Fruit fly (Drosophila melanogaster) whole organism, prepupa: ENCODE results near the gene Hf.

ENCODE experiments used
- CG10631 ChIP-seq: fragments of 200-800 bp; sonication (Bioruptor generic); optimal IDR thresholded peaks from 2 replicates; lab custom pipeline; 2016; ENCODE audit warnings: missing biosample characterization, missing genetic modification characterization
- CG10669 ChIP-seq: fragments of 200-800 bp; sonication (Bioruptor generic); optimal IDR thresholded peaks from 3 replicates; lab custom pipeline; 2018; ENCODE audit warnings: missing biosample characterization, mild to moderate bottlenecking, missing genetic modification characterization, moderate library complexity
- CG11294 ChIP-seq: fragments of 200-800 bp; sonication (Bioruptor generic); IDR thresholded peaks from 2 replicates; pipeline ENCODE4 v1.3.6; 2022; ENCODE audit warnings: missing biosample characterization, missing genetic modification characterization
- CG11762 ChIP-seq: fragments of 200-800 bp; sonication (Bioruptor generic); optimal IDR thresholded peaks from 3 replicates; lab custom pipeline; 2016; ENCODE audit warnings: missing biosample characterization, missing genetic modification characterization; ENCODE audit not compliant: insufficient read depth
- CG11902 ChIP-seq: fragments of 200-800 bp; sonication (Bioruptor generic); optimal IDR thresholded peaks from 3 replicates; lab custom pipeline; 2016; ENCODE audit warnings: missing biosample characterization, missing genetic modification characterization
- CG15336 ChIP-seq: fragments of 200-800 bp; sonication (Bioruptor generic); IDR thresholded peaks from 2 replicates; pipeline ENCODE4 v1.3.6; 2022; ENCODE audit warnings: missing biosample characterization, missing genetic modification characterization
- CG16779 ChIP-seq: fragments of 200-800 bp; sonication (Bioruptor generic); optimal IDR thresholded peaks from 3 replicates; lab custom pipeline; 2017; ENCODE audit warnings: missing biosample characterization, mild to moderate bottlenecking, missing genetic modification characterization
- CG3032 ChIP-seq: fragments of 200-800 bp; optimal IDR thresholded peaks from 2 replicates; lab custom pipeline; 2019; ENCODE audit warnings: missing biosample characterization, mild to moderate bottlenecking, missing genetic modification characterization, moderate library complexity
- CG32006 ChIP-seq: fragments of 200-800 bp; sonication (Bioruptor generic); optimal IDR thresholded peaks from 3 replicates; lab custom pipeline; 2017; ENCODE audit warnings: missing biosample characterization, mild to moderate bottlenecking, missing genetic modification characterization
- CG34406 ChIP-seq: fragments of 200-800 bp; sonication (Bioruptor generic); optimal IDR thresholded peaks from 3 replicates; lab custom pipeline; 2016; ENCODE audit warnings: missing biosample characterization, missing genetic modification characterization
- CG3919 ChIP-seq: fragments of 200-800 bp; sonication (Bioruptor generic); optimal IDR thresholded peaks from 3 replicates; lab custom pipeline; 2016; ENCODE audit warnings: missing biosample characterization, missing genetic modification characterization
- CG4318 ChIP-seq: fragments of 200-800 bp; sonication (Bioruptor generic); optimal IDR thresholded peaks from 3 replicates; lab custom pipeline; 2017; ENCODE audit warnings: missing biosample characterization, mild to moderate bottlenecking, missing genetic modification characterization
- CG6163 ChIP-seq: fragments of 200-800 bp; sonication (Bioruptor generic); IDR thresholded peaks from 3 replicates; pipeline ENCODE4 v1.3.6; 2022; ENCODE audit warnings: missing biosample characterization, missing genetic modification characterization
- CG6276 ChIP-seq: fragments of 200-800 bp; sonication (Bioruptor generic); optimal IDR thresholded peaks from 2 replicates; lab custom pipeline; 2017; ENCODE audit warnings: missing biosample characterization, mild to moderate bottlenecking, missing genetic modification characterization
- CG6808 ChIP-seq: fragments of 200-800 bp; sonication (Bioruptor generic); optimal IDR thresholded peaks from 3 replicates; lab custom pipeline; 2017; ENCODE audit warnings: missing biosample characterization, missing genetic modification characterization, mild to moderate bottlenecking, moderate library complexity, missing genetic modification reagents
- CG6854 ChIP-seq: fragments of 200-800 bp; sonication (Bioruptor generic); optimal IDR thresholded peaks from 2 replicates; lab custom pipeline; 2017; ENCODE audit warnings: missing biosample characterization, mild to moderate bottlenecking, missing genetic modification characterization
- CG7368 ChIP-seq: fragments of 200-800 bp; sonication (Bioruptor generic); optimal IDR thresholded peaks from 3 replicates; lab custom pipeline; 2016; ENCODE audit warnings: missing biosample characterization, missing genetic modification characterization
- CG8119 ChIP-seq: fragments of 200-800 bp; sonication (Bioruptor generic); IDR thresholded peaks from 3 replicates; pipeline ENCODE4 v1.3.6; 2022; ENCODE audit warnings: missing biosample characterization, missing genetic modification characterization
- CG8319 ChIP-seq: fragments of 200-800 bp; sonication (Bioruptor generic); optimal IDR thresholded peaks from 3 replicates; lab custom pipeline; 2016; ENCODE audit warnings: missing biosample characterization, missing genetic modification characterization
- CG9139 ChIP-seq: fragments of 200-800 bp; sonication (Bioruptor generic); optimal IDR thresholded peaks from 3 replicates; lab custom pipeline; 2017; ENCODE audit warnings: missing biosample characterization, mild to moderate bottlenecking, missing genetic modification characterization
- Eip75B ChIP-seq: fragments of 200-800 bp; sonication (Bioruptor generic); optimal IDR thresholded peaks from 3 replicates; lab custom pipeline; 2016; ENCODE audit warnings: missing biosample characterization, missing genetic modification characterization
- Eip78C ChIP-seq: fragments of 200-800 bp; sonication (Bioruptor generic); peaks from one replicate; lab custom pipeline; 2016; ENCODE audit warnings: missing biosample characterization, missing genetic modification characterization
- Eip93F ChIP-seq: fragments of 200-800 bp; sonication (Bioruptor generic); optimal IDR thresholded peaks from 2 replicates; lab custom pipeline; 2016; ENCODE audit warnings: missing biosample characterization, mild to moderate bottlenecking, missing genetic modification characterization
- Ets21C ChIP-seq: fragments of 200-800 bp; sonication (Bioruptor generic); optimal IDR thresholded peaks from 3 replicates; lab custom pipeline; 2016; ENCODE audit warnings: missing biosample characterization, missing genetic modification characterization
- Ets96B ChIP-seq: fragments of 200-800 bp; optimal IDR thresholded peaks from 2 replicates; lab custom pipeline; 2019; ENCODE audit warnings: missing biosample characterization, mild to moderate bottlenecking, missing genetic modification characterization, moderate library complexity
- Gug ChIP-seq: fragments of 200-800 bp; sonication (Bioruptor generic); IDR thresholded peaks from 2 replicates; pipeline ENCODE4 v1.3.6; 2022; ENCODE audit warnings: missing biosample characterization, missing genetic modification characterization
- Hr38 ChIP-seq: sonication (Bioruptor generic); optimal IDR thresholded peaks from 2 replicates; lab custom pipeline; 2016; ENCODE audit warnings: missing biosample characterization, missing genetic modification characterization
- Hr39 ChIP-seq: fragments of 200-800 bp; sonication (Bioruptor generic); optimal IDR thresholded peaks from 2 replicates; lab custom pipeline; 2016; ENCODE audit warnings: missing biosample characterization, missing genetic modification characterization
- Lpt ChIP-seq: fragments of 200-800 bp; sonication (Bioruptor generic); optimal IDR thresholded peaks from 3 replicates; lab custom pipeline; 2016; ENCODE audit warnings: missing biosample characterization, missing genetic modification characterization
- Met ChIP-seq: fragments of 200-800 bp; sonication (Bioruptor generic); optimal IDR thresholded peaks from 3 replicates; lab custom pipeline; 2016; ENCODE audit warnings: missing biosample characterization, missing genetic modification characterization
- OdsH ChIP-seq: fragments of 200-800 bp; sonication (Bioruptor generic); optimal IDR thresholded peaks from 3 replicates; lab custom pipeline; 2016; ENCODE audit warnings: missing biosample characterization, missing genetic modification characterization
- Smox ChIP-seq: fragments of 200-800 bp; sonication (Bioruptor generic); optimal IDR thresholded peaks from 3 replicates; lab custom pipeline; 2016; ENCODE audit warnings: missing biosample characterization, missing genetic modification characterization
- Sox102F ChIP-seq: fragments of 200-800 bp; sonication (Bioruptor generic); optimal IDR thresholded peaks from 2 replicates; lab custom pipeline; 2016; ENCODE audit warnings: missing biosample characterization, mild to moderate bottlenecking, missing genetic modification characterization
- Sox14 ChIP-seq: fragments of 200-800 bp; sonication (Bioruptor generic); optimal IDR thresholded peaks from 3 replicates; lab custom pipeline; 2016; ENCODE audit warnings: missing biosample characterization, missing genetic modification characterization
- Sox15 ChIP-seq: fragments of 200-800 bp; sonication (Bioruptor generic); optimal IDR thresholded peaks from 3 replicates; lab custom pipeline; 2016; ENCODE audit warnings: missing biosample characterization, missing genetic modification characterization
- achi ChIP-seq: fragments of 200-800 bp; sonication (Bioruptor generic); optimal IDR thresholded peaks from 3 replicates; lab custom pipeline; 2016; ENCODE audit warnings: missing biosample characterization, missing genetic modification characterization
- acj6 ChIP-seq: fragments of 200-800 bp; sonication (Bioruptor generic); optimal IDR thresholded peaks from 3 replicates; lab custom pipeline; 2016; ENCODE audit warnings: missing biosample characterization, missing genetic modification characterization
- cyc ChIP-seq: fragments of 200-800 bp; sonication (Bioruptor generic); optimal IDR thresholded peaks from 3 replicates; lab custom pipeline; 2016; ENCODE audit warnings: missing biosample characterization, missing genetic modification characterization
- dac ChIP-seq: fragments of 200-800 bp; sonication (Bioruptor generic); optimal IDR thresholded peaks from 2 replicates; lab custom pipeline; 2017; ENCODE audit warnings: missing biosample characterization, mild to moderate bottlenecking, missing genetic modification characterization
- dsx ChIP-seq: fragments of 200-800 bp; optimal IDR thresholded peaks from 3 replicates; lab custom pipeline; 2019; ENCODE audit warnings: missing biosample characterization, mild to moderate bottlenecking, missing genetic modification characterization, moderate library complexity; ENCODE audit not compliant: poor library complexity, severe bottlenecking
- esn ChIP-seq: fragments of 200-800 bp; sonication (Bioruptor generic); optimal IDR thresholded peaks from 2 replicates; lab custom pipeline; 2016; ENCODE audit warnings: missing biosample characterization, mild to moderate bottlenecking, missing genetic modification characterization, moderate library complexity
- fd59A ChIP-seq: fragments of 200-800 bp; sonication (Bioruptor generic); optimal IDR thresholded peaks from 2 replicates; lab custom pipeline; 2017; ENCODE audit warnings: missing biosample characterization, mild to moderate bottlenecking, missing genetic modification characterization, missing genetic modification reagents
- fkh ChIP-seq: fragments of 200-800 bp; sonication (Bioruptor generic); optimal IDR thresholded peaks from 3 replicates; lab custom pipeline; 2017; ENCODE audit warnings: missing biosample characterization, mild to moderate bottlenecking, missing genetic modification characterization, moderate library complexity
- pdm3 ChIP-seq: fragments of 200-800 bp; sonication (Bioruptor generic); optimal IDR thresholded peaks from 3 replicates; lab custom pipeline; 2016; ENCODE audit warnings: missing biosample characterization, missing genetic modification characterization
- salr ChIP-seq, 2 experiments: fragments of 200-800 bp; sonication (Bioruptor generic); optimal IDR thresholded peaks; 3 replicates each; lab custom pipeline; 2016 to 2018; ENCODE audit warnings: missing biosample characterization in 2 of 2, missing genetic modification characterization in 2 of 2, mild to moderate bottlenecking in 1 of 2
- spab ChIP-seq: fragments of 200-800 bp; sonication (Bioruptor generic); optimal IDR thresholded peaks from 2 replicates; lab custom pipeline; 2017; ENCODE audit warnings: missing biosample characterization, mild to moderate bottlenecking, missing genetic modification characterization, missing genetic modification reagents
- svp ChIP-seq: fragments of 200-800 bp; sonication (Bioruptor generic); peaks from one replicate; lab custom pipeline; 2016; ENCODE audit warnings: missing biosample characterization, missing genetic modification characterization
- vri ChIP-seq: fragments of 200-800 bp; sonication (Bioruptor generic); optimal IDR thresholded peaks from 3 replicates; lab custom pipeline; 2016; ENCODE audit warnings: missing biosample characterization, mild to moderate bottlenecking, missing genetic modification characterization

The Hf gene

dm6 chr2L:19943112-19943511, 24.4 kb downstream of the Hf start:
- TF ChIP-seq achi (GFP tag; lab: Kevin White, UChicago): no peak
- no peak for TF ChIP-seq Ets21C (GFP tag; lab: Kevin White, UChicago)
- TF ChIP-seq svp (GFP tag; lab: Kevin White, UChicago): peak; percentile 40
- TF ChIP-seq, all 60 proteins: peak for 1

DNA sequence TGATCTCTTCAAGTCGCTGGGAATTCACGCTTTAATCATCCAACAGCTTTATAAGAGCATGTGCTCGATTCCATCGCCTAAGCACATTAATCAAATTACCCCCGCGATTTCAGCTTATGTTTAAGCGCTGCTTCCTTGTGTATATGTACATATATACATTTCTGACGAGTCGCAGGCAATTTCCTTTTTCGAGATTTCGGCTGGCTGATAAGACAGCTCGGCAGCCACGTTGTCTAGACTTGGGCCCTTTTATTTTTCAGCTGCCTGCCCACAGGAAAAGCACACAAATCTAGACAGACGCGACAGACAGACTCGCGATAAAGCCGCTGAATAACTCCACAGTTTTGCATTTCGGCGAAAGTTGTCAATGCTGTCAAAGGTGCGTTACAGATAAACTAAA, 25.0 kb downstream of the Hf start:
- no peak for TF ChIP-seq fkh (GFP tag; lab: Kevin White, UChicago)
- no peak for TF ChIP-seq vri (GFP tag; lab: Kevin White, UChicago)
- no peak for TF ChIP-seq esn (GFP tag; lab: Kevin White, UChicago)
- TF ChIP-seq svp (GFP tag; lab: Kevin White, UChicago): peak; percentile 47
- TF ChIP-seq, all 60 proteins: peak for 1

dm6 chr2L:19941352-19941851, 26.1 kb downstream of the Hf start:
- TF ChIP-seq CG32006 (GFP tag; lab: Kevin White, UChicago): peak; percentile 84
- TF ChIP-seq fd59A (GFP tag; lab: Kevin White, UChicago): peak; percentile 85
- TF ChIP-seq Eip75B (GFP tag; lab: Kevin White, UChicago): peak; percentile 88
- TF ChIP-seq salr (GFP tag; optimal IDR thresholded peaks at IDR 0.05; lab: Kevin White, UChicago): peak; percentile 77 to 80
- TF ChIP-seq CG11902 (GFP tag; lab: Kevin White, UChicago): peak; percentile 43
- peak; percentile 90 for TF ChIP-seq OdsH (GFP tag; lab: Kevin White, UChicago)
- peak; percentile 62 for TF ChIP-seq CG4318 (GFP tag; lab: Kevin White, UChicago)
- peak; percentile 88 for TF ChIP-seq CG7368 (GFP tag; lab: Kevin White, UChicago)
- peak; percentile 10 for TF ChIP-seq CG6854 (GFP tag; lab: Kevin White, UChicago)
- peak; percentile 78 for TF ChIP-seq Smox (GFP tag; lab: Kevin White, UChicago)
- peak; percentile 41 for TF ChIP-seq dsx
- TF ChIP-seq CG9139 (GFP tag; lab: Kevin White, UChicago): no peak
- peak; percentile 85 for TF ChIP-seq Sox15 (GFP tag; lab: Kevin White, UChicago)
- TF ChIP-seq CG34406: peak; percentile 87
- peak; percentile 85 for TF ChIP-seq CG6808 (GFP tag; lab: Kevin White, UChicago)
- peak; percentile 82 for TF ChIP-seq CG6163 (GFP tag; lab: Robert Waterston, UW)
- peak; percentile 83 for TF ChIP-seq Sox14
- TF ChIP-seq spab (GFP tag; lab: Kevin White, UChicago): peak; percentile 87
- TF ChIP-seq CG11762: peak; percentile 80
- TF ChIP-seq acj6 (GFP tag; lab: Kevin White, UChicago): peak; percentile 91
- peak; percentile 90 for TF ChIP-seq esn (GFP tag; lab: Kevin White, UChicago)
- peak; percentile 87 for TF ChIP-seq CG8319 (GFP tag; lab: Kevin White, UChicago)
- TF ChIP-seq Sox102F: peak; percentile 86
- TF ChIP-seq CG3919 (GFP tag; lab: Kevin White, UChicago): peak; percentile 70
- peak; percentile 89 for TF ChIP-seq Met (GFP tag; lab: Kevin White, UChicago)
- peak; percentile 89 for TF ChIP-seq CG15336 (GFP tag; lab: Robert Waterston, UW)
- peak; percentile 87 for TF ChIP-seq CG10631 (GFP tag; lab: Kevin White, UChicago)
- TF ChIP-seq CG11294 (GFP tag; lab: Robert Waterston, UW): peak; percentile 81
- TF ChIP-seq Gug (GFP tag; lab: Robert Waterston, UW): peak; percentile 75
- TF ChIP-seq Hr38 (GFP tag; lab: Kevin White, UChicago): no peak
- TF ChIP-seq CG10669 (GFP tag; lab: Kevin White, UChicago): peak; percentile 89
- TF ChIP-seq dac: no peak
- peak; percentile 90 for TF ChIP-seq pdm3 (GFP tag; lab: Kevin White, UChicago)
- TF ChIP-seq cyc (GFP tag; lab: Kevin White, UChicago): peak; percentile 32
- TF ChIP-seq Hr39 (GFP tag; lab: Kevin White, UChicago): peak; percentile 85
- TF ChIP-seq CG8119 (GFP tag; lab: Robert Waterston, UW): peak; percentile 89
- TF ChIP-seq CG16779 (tag; lab: Kevin White, UChicago): peak; percentile 67
- TF ChIP-seq Eip78C (GFP tag; lab: Kevin White, UChicago): peak; percentile 88
- TF ChIP-seq CG6276 (GFP tag; lab: Kevin White, UChicago): peak; percentile 61
- peak; percentile 81 for TF ChIP-seq CG3032 (tag; lab: Kevin White, UChicago)
- TF ChIP-seq Lpt: peak; percentile 70
- TF ChIP-seq Ets96B (tag; lab: Kevin White, UChicago): peak; percentile 86
- no peak for TF ChIP-seq Eip93F (GFP tag; lab: Kevin White, UChicago)
